Fruit fly (Drosophila melanogaster) whole organism, embryonic: Measurements from ENCODE around the gene bor.

Experiments used
- Aef1 ChIP-seq: fragments of 200-800 bp; sonication (Bioruptor generic); IDR thresholded peaks from 3 replicates; pipeline ENCODE4 v1.3.6; 2022; ENCODE audit warnings: missing biosample characterization, missing genetic modification characterization
- Awh ChIP-seq: fragments of 200-800 bp; sonication (Bioruptor generic); IDR thresholded peaks from 2 replicates; pipeline ENCODE4, ENCODE4 v1.3.6; 2022; ENCODE audit warnings: missing biosample characterization, missing genetic modification characterization
- B-H2 ChIP-seq: fragments of 200-800 bp; sonication (Bioruptor generic); optimal IDR thresholded peaks from 2 replicates; lab custom pipeline; 2018; ENCODE audit warnings: missing biosample characterization, mild to moderate bottlenecking, missing genetic modification characterization
- Bdp1 ChIP-seq: fragments of 200-800 bp; sonication (Bioruptor generic); optimal IDR thresholded peaks from 3 replicates; lab custom pipeline; 2016; ENCODE audit warnings: missing biosample characterization, missing genetic modification characterization
- CG10274 ChIP-seq: fragments of 200-800 bp; sonication (Bioruptor generic); optimal IDR thresholded peaks from 3 replicates; lab custom pipeline; 2017; ENCODE audit warnings: missing biosample characterization, mild to moderate bottlenecking, missing genetic modification characterization
- CG12104 ChIP-seq: fragments of 200-800 bp; sonication (Bioruptor generic); optimal IDR thresholded peaks from 3 replicates; lab custom pipeline; 2016; ENCODE audit warnings: missing biosample characterization, missing genetic modification characterization
- CG12236 ChIP-seq: fragments of 200-800 bp; sonication (Bioruptor generic); optimal IDR thresholded peaks from 2 replicates; lab custom pipeline; 2016; ENCODE audit warnings: missing biosample characterization, missing genetic modification characterization
- CG1233 ChIP-seq: fragments of 200-800 bp; sonication (Bioruptor generic); optimal IDR thresholded peaks from 4 replicates; lab custom pipeline; 2018; ENCODE audit warnings: missing biosample characterization, mild to moderate bottlenecking, missing genetic modification characterization
- CG12391 ChIP-seq: fragments of 200-800 bp; sonication (Bioruptor generic); optimal IDR thresholded peaks from 3 replicates; lab custom pipeline; 2018; ENCODE audit warnings: missing biosample characterization, mild to moderate bottlenecking, missing genetic modification characterization, moderate library complexity
- CG14441 ChIP-seq: fragments of 200-800 bp; sonication (Bioruptor generic); IDR thresholded peaks from 2 replicates; pipeline ENCODE4 v1.3.6; 2022; ENCODE audit warnings: missing biosample characterization, missing genetic modification characterization
- CG1529 ChIP-seq: fragments of 200-800 bp; sonication (Bioruptor generic); optimal IDR thresholded peaks from 3 replicates; lab custom pipeline; 2018; ENCODE audit warnings: missing biosample characterization, missing genetic modification characterization
- CG15479 ChIP-seq: fragments of 200-800 bp; sonication (Bioruptor generic); optimal IDR thresholded peaks from 3 replicates; lab custom pipeline; 2019; ENCODE audit warnings: missing biosample characterization, mild to moderate bottlenecking, missing genetic modification characterization, moderate library complexity
- CG18262 ChIP-seq: fragments of 200-800 bp; optimal IDR thresholded peaks from 3 replicates; lab custom pipeline; 2019; ENCODE audit warnings: missing biosample characterization, mild to moderate bottlenecking, missing genetic modification characterization, moderate library complexity
- CG30431 ChIP-seq: fragments of 200-800 bp; sonication (Bioruptor generic); optimal IDR thresholded peaks from 2 replicates; lab custom pipeline; 2017; ENCODE audit warnings: missing biosample characterization, missing genetic modification characterization
- CG3065 ChIP-seq: fragments of 200-800 bp; sonication (Bioruptor generic); optimal IDR thresholded peaks from 2 replicates; lab custom pipeline; 2016; ENCODE audit warnings: missing biosample characterization, missing genetic modification characterization
- CG34224 ChIP-seq: fragments of 200-800 bp; sonication (Bioruptor generic); IDR thresholded peaks from 3 replicates; pipeline ENCODE4 v1.3.6; 2022; ENCODE audit warnings: missing biosample characterization, missing genetic modification characterization; ENCODE audit not compliant: partially characterized antibody
- CG34376 ChIP-seq: fragments of 200-800 bp; sonication (Bioruptor generic); optimal IDR thresholded peaks from 2 replicates; lab custom pipeline; 2018; ENCODE audit warnings: missing biosample characterization, mild to moderate bottlenecking, missing genetic modification characterization
- CG4360 ChIP-seq: fragments of 200-800 bp; sonication (Bioruptor generic); IDR thresholded peaks from 2 replicates; pipeline ENCODE4 v1.3.6; 2022; ENCODE audit warnings: missing biosample characterization, missing genetic modification characterization
- CG8089 ChIP-seq: fragments of 200-800 bp; sonication (Bioruptor generic); optimal IDR thresholded peaks from 3 replicates; lab custom pipeline; 2016; ENCODE audit warnings: missing biosample characterization, missing genetic modification characterization
- CG9215 ChIP-seq: fragments of 200-800 bp; sonication (Bioruptor generic); IDR thresholded peaks from 2 replicates; pipeline ENCODE4 v1.3.6; 2022; ENCODE audit warnings: missing biosample characterization, missing genetic modification characterization
- CkIIα-i1 ChIP-seq: fragments of 200-800 bp; sonication (Bioruptor generic); IDR thresholded peaks from 2 replicates; pipeline ENCODE4 v1.3.6; 2022; ENCODE audit warnings: missing biosample characterization, missing genetic modification characterization
- E2f2 ChIP-seq: fragments of 200-800 bp; sonication (Bioruptor generic); IDR thresholded peaks from 2 replicates; pipeline ENCODE4 v1.3.6; 2022; ENCODE audit warnings: missing biosample characterization, missing genetic modification characterization
- Ets97D ChIP-seq: fragments of 200-800 bp; sonication (Bioruptor generic); optimal IDR thresholded peaks from 3 replicates; lab custom pipeline; 2016; ENCODE audit warnings: missing biosample characterization, missing genetic modification characterization
- Hey ChIP-seq: fragments of 200-800 bp; sonication (Bioruptor generic); optimal IDR thresholded peaks from 3 replicates; lab custom pipeline; 2018; ENCODE audit warnings: missing biosample characterization, mild to moderate bottlenecking, missing genetic modification characterization
- Med ChIP-seq: fragments of 200-800 bp; sonication (Bioruptor generic); peaks from one replicate; lab custom pipeline; 2016; ENCODE audit warnings: missing biosample characterization, missing genetic modification characterization, mild to moderate bottlenecking, inconsistent platforms, moderate library complexity
- Nf-YA ChIP-seq: fragments of 200-800 bp; sonication (Bioruptor generic); IDR thresholded peaks from 2 replicates; pipeline ENCODE4 v1.3.6; 2022; ENCODE audit warnings: missing biosample characterization, missing genetic modification characterization
- Rx ChIP-seq: fragments of 200-800 bp; sonication (Bioruptor generic); IDR thresholded peaks from 2 replicates; pipeline ENCODE4 v1.3.6; 2022; ENCODE audit warnings: missing biosample characterization, missing genetic modification characterization
- Sox100B ChIP-seq: fragments of 200-800 bp; sonication (Bioruptor generic); optimal IDR thresholded peaks from 3 replicates; lab custom pipeline; 2018; ENCODE audit warnings: missing biosample characterization, mild to moderate bottlenecking, missing genetic modification characterization
- Trl ChIP-seq, 3 experiments: fragments of >200 bp in 2 of 3; fragments of 200-800 bp in 1 of 3; sonication (Bioruptor generic) in 1 of 3; optimal IDR thresholded peaks; 2 replicates in 1 of 3; 3 replicates in 2 of 3; lab custom pipeline; 2016 to 2017; ENCODE audit warnings: missing biosample characterization in 1 of 3, missing genetic modification characterization in 1 of 3
- Xbp1 ChIP-seq: fragments of 200-800 bp; sonication (Bioruptor generic); optimal IDR thresholded peaks from 3 replicates; lab custom pipeline; 2016; ENCODE audit warnings: missing biosample characterization, mild to moderate bottlenecking, missing genetic modification characterization
- cwo ChIP-seq: fragments of 200-800 bp; sonication (Bioruptor generic); optimal IDR thresholded peaks from 3 replicates; lab custom pipeline; 2017; ENCODE audit warnings: missing biosample characterization, missing genetic modification characterization, mild to moderate bottlenecking, moderate library complexity, missing genetic modification reagents
- eve ChIP-seq, 2 experiments: fragments of >200 bp; optimal IDR thresholded peaks; 2 replicates each; lab custom pipeline; 2017; ENCODE audit warnings: missing biosample characterization in 2 of 2, missing genetic modification characterization in 2 of 2
- grn ChIP-seq: fragments of 200-800 bp; sonication (Bioruptor generic); optimal IDR thresholded peaks from 3 replicates; lab custom pipeline; 2017; ENCODE audit warnings: missing biosample characterization, missing genetic modification characterization
- her ChIP-seq: fragments of 200-800 bp; sonication (Bioruptor generic); optimal IDR thresholded peaks from 2 replicates; lab custom pipeline; 2016; ENCODE audit warnings: missing biosample characterization, missing genetic modification characterization
- hkb ChIP-seq, 2 experiments: fragments of 200-800 bp in 1 of 2; fragments of >200 bp in 1 of 2; sonication (Bioruptor generic) in 1 of 2; IDR thresholded peaks in 1 of 2; optimal IDR thresholded peaks in 1 of 2; 2 replicates each; pipeline versions ENCODE4 v1.3.6 to Lab custom; 2017 to 2022; ENCODE audit warnings: missing biosample characterization in 1 of 2, missing genetic modification characterization in 1 of 2
- lab ChIP-seq: fragments of 200-800 bp; sonication (Bioruptor generic); optimal IDR thresholded peaks from 3 replicates; lab custom pipeline; 2017; ENCODE audit warnings: missing biosample characterization, missing genetic modification characterization, mild to moderate bottlenecking, moderate library complexity, missing genetic modification reagents
- lbe ChIP-seq: fragments of 200-800 bp; sonication (Bioruptor generic); optimal IDR thresholded peaks from 2 replicates; lab custom pipeline; 2016; ENCODE audit warnings: missing biosample characterization, mild to moderate bottlenecking, missing genetic modification characterization
- mirr ChIP-seq: fragments of 200-800 bp; sonication (Bioruptor generic); optimal IDR thresholded peaks from 3 replicates; lab custom pipeline; 2018; ENCODE audit warnings: missing biosample characterization, mild to moderate bottlenecking, missing genetic modification characterization
- ranshi ChIP-seq: fragments of 200-800 bp; sonication (Bioruptor generic); IDR thresholded peaks from 2 replicates; pipeline ENCODE4 v1.3.6; 2022; ENCODE audit warnings: missing biosample characterization, missing genetic modification characterization
- sd ChIP-seq: fragments of 200-800 bp; sonication (Bioruptor generic); optimal IDR thresholded peaks from 3 replicates; lab custom pipeline; 2018; ENCODE audit warnings: missing biosample characterization, mild to moderate bottlenecking, missing genetic modification characterization, moderate library complexity
- sqz ChIP-seq: fragments of 200-800 bp; sonication (Bioruptor generic); optimal IDR thresholded peaks from 3 replicates; lab custom pipeline; 2018; ENCODE audit warnings: missing biosample characterization, mild to moderate bottlenecking, missing genetic modification characterization
- ssp ChIP-seq: fragments of 200-800 bp; sonication (Bioruptor generic); IDR thresholded peaks from 2 replicates; pipeline ENCODE4 v1.3.6; 2022; ENCODE audit warnings: missing biosample characterization, missing genetic modification characterization
- toy ChIP-seq: fragments of 200-800 bp; sonication (Bioruptor generic); IDR thresholded peaks from 2 replicates; pipeline ENCODE4 v1.3.6; 2022; ENCODE audit warnings: missing biosample characterization, missing genetic modification characterization
- unpg ChIP-seq: fragments of 200-800 bp; sonication (Bioruptor generic); optimal IDR thresholded peaks from 3 replicates; lab custom pipeline; 2018; ENCODE audit warnings: missing biosample characterization, mild to moderate bottlenecking, missing genetic modification characterization, moderate library complexity
- wek ChIP-seq: fragments of 200-800 bp; sonication (Bioruptor generic); optimal IDR thresholded peaks from 3 replicates; lab custom pipeline; 2018; ENCODE audit warnings: missing biosample characterization, mild to moderate bottlenecking, missing genetic modification characterization, moderate library complexity
- zfh2 ChIP-seq: fragments of 200-800 bp; sonication (Bioruptor generic); optimal IDR thresholded peaks from 2 replicates; lab custom pipeline; 2016; ENCODE audit warnings: missing biosample characterization, missing genetic modification characterization

bor gene

dm6 chr3R:16224415-16225165 lies 39.3 kb downstream of the bor start (continued):
- no peak for TF ChIP-seq CkIIα-i1 (GFP tag; lab: Robert Waterston, UW)
- TF ChIP-seq CG9215 (GFP tag; lab: Robert Waterston, UW): no peak
- TF ChIP-seq CG1233: peak; percentile 97
- TF ChIP-seq CG12391 (tag; lab: Kevin White, UChicago): peak; percentile 99
- peak; percentile 95 for TF ChIP-seq sqz
- peak; percentile 71 for TF ChIP-seq lbe (GFP tag; lab: Kevin White, UChicago)
- TF ChIP-seq Aef1: no peak
- TF ChIP-seq Bdp1 (GFP tag; lab: Kevin White, UChicago): peak; percentile 88
- TF ChIP-seq grn (GFP tag; lab: Kevin White, UChicago): peak; percentile 75
- TF ChIP-seq E2f2 (GFP tag; lab: Robert Waterston, UW): no peak
- TF ChIP-seq CG3065 (GFP tag; lab: Kevin White, UChicago): peak; percentile 81
- peak; percentile 97 for TF ChIP-seq cwo
- no peak for TF ChIP-seq ssp (GFP tag; lab: Robert Waterston, UW)
- peak; percentile 96 for TF ChIP-seq CG12236 (GFP tag; lab: Kevin White, UChicago)
- TF ChIP-seq Nf-YA (GFP tag; lab: Robert Waterston, UW): no peak
- TF ChIP-seq CG34376 (GFP tag; lab: Kevin White, UChicago): peak; percentile 94
- TF ChIP-seq CG34224 (GFP tag; lab: Robert Waterston, UW): no peak
- TF ChIP-seq Ets97D (GFP tag; lab: Kevin White, UChicago): peak; percentile 89
- TF ChIP-seq Awh (GFP tag; lab: Robert Waterston, UW): no peak
- TF ChIP-seq CG30431: peak; percentile 91
- TF ChIP-seq her (GFP tag; lab: Kevin White, UChicago): peak; percentile 96
- TF ChIP-seq Rx (GFP tag; lab: Robert Waterston, UW): no peak

- TF ChIP-seq CG10274: no peak
- TF ChIP-seq Xbp1 (GFP tag; lab: Kevin White, UChicago): peak; percentile 9
- TF ChIP-seq CG12104: no peak
- peak; percentile 92 for TF ChIP-seq Med
- TF ChIP-seq CG1529: no peak
- TF ChIP-seq hkb (optimal IDR thresholded peaks at IDR 0.05; lab: Kevin White, UChicago): no peak
- peak; percentile 9; the same call in 1 of the 2 replicates for TF ChIP-seq hkb (GFP tag; IDR thresholded peaks at IDR 0.05; lab: Robert Waterston, UW)
- peak; percentile 27 for TF ChIP-seq unpg
- TF ChIP-seq her (GFP tag; lab: Kevin White, UChicago): peak; percentile 29
- TF ChIP-seq toy (GFP tag; lab: Robert Waterston, UW): 0 out of 2 replicates have a peak, but pooled peaks have one; percentile 24
- peak; percentile 46 for TF ChIP-seq Hey (tag; lab: Kevin White, UChicago)
- TF ChIP-seq sd (tag; lab: Kevin White, UChicago): no peak
- TF ChIP-seq CG18262: peak; percentile 35
- peak; percentile 55 for TF ChIP-seq mirr
- TF ChIP-seq eve (GFP tag; optimal IDR thresholded peaks at IDR 0.05; lab: Kevin White, UChicago): no peak
- TF ChIP-seq B-H2: peak; percentile 35
- peak; percentile 43 for TF ChIP-seq lab (GFP tag; lab: Kevin White, UChicago)
- peak; percentile 57; the same call in 1 of the 2 replicates for TF ChIP-seq CG4360 (GFP tag; lab: Robert Waterston, UW)
- TF ChIP-seq wek (GFP tag; lab: Kevin White, UChicago): no peak
- TF ChIP-seq CG8089: no peak
- TF ChIP-seq CG14441: peak; percentile 15; the same call in 1 of the 2 replicates
- TF ChIP-seq Trl (optimal IDR thresholded peaks at IDR 0.05; lab: Kevin White, UChicago): no peak
- peak; percentile 22 for TF ChIP-seq Trl (GFP tag; optimal IDR thresholded peaks at IDR 0.05; lab: Kevin White, UChicago)
- no peak for TF ChIP-seq zfh2 (GFP tag; lab: Kevin White, UChicago)
- peak; percentile 45 for TF ChIP-seq Sox100B (GFP tag; lab: Kevin White, UChicago)
- no peak for TF ChIP-seq CG15479 (GFP tag; lab: Kevin White, UChicago)
- 0 out of 2 replicates have a peak, but pooled peaks have one; percentile 7 for TF ChIP-seq ranshi (GFP tag; lab: Robert Waterston, UW)
These were observed 40.5 kb downstream of the bor start for dm6 chr3R:16223252-16224037.
